Worm (Caenorhabditis elegans) whole organism, young adult: ENCODE results near the gene skr-7.

Experiments used
- C17E4.6 ChIP-seq: fragments of 200-800 bp; sonication (Bioruptor generic); IDR thresholded peaks from 2 replicates; pipeline ENCODE4 v1.3.6; 2022; ENCODE audit warnings: missing genetic modification reagents, missing genetic modification characterization, missing compliant biosample characterization
- F23B12.7 ChIP-seq: sonication (generic microtip); optimal IDR thresholded peaks from 2 replicates; lab custom pipeline; 2017; ENCODE audit warnings: missing genetic modification characterization, mild to moderate bottlenecking, missing compliant biosample characterization, antibody characterized with exemption, moderate library complexity; ENCODE audit not compliant: insufficient read depth
- F33H1.4 ChIP-seq: fragments of 200-800 bp; sonication (Bioruptor generic); IDR thresholded peaks from 2 replicates; pipeline ENCODE4 v1.3.6; 2022; ENCODE audit warnings: missing genetic modification reagents, missing genetic modification characterization, missing compliant biosample characterization
- F49E8.2 ChIP-seq: sonication (generic microtip); optimal IDR thresholded peaks from 3 replicates; lab custom pipeline; 2017; ENCODE audit warnings: missing genetic modification characterization, mild to moderate bottlenecking, missing compliant biosample characterization, antibody characterized with exemption, moderate library complexity; ENCODE audit not compliant: insufficient read depth
- F52B5.7 ChIP-seq: sonication (generic microtip); optimal IDR thresholded peaks from 2 replicates; lab custom pipeline; 2016; ENCODE audit warnings: mild to moderate bottlenecking, missing genetic modification characterization, missing compliant biosample characterization
- K11D2.4 ChIP-seq: fragments of 200-800 bp; sonication (Bioruptor generic); IDR thresholded peaks from 2 replicates; pipeline ENCODE4 v1.3.6; 2022; ENCODE audit warnings: missing genetic modification reagents, missing genetic modification characterization, missing compliant biosample characterization
- T07F8.4 ChIP-seq: sonication (generic microtip); optimal IDR thresholded peaks from 2 replicates; lab custom pipeline; 2016; ENCODE audit warnings: mild to moderate bottlenecking, missing genetic modification characterization, moderate library complexity, missing compliant biosample characterization
- Y56A3A.18 ChIP-seq: fragments of 200-800 bp; sonication (Bioruptor generic); IDR thresholded peaks from 2 replicates; pipeline ENCODE4 v1.3.6; 2022; ENCODE audit warnings: missing genetic modification reagents, missing genetic modification characterization, missing compliant biosample characterization
- Y67H2A.10 ChIP-seq: fragments of 200-800 bp; sonication (Bioruptor generic); conservative IDR thresholded peaks from 2 replicates; pipeline ENCODE4 v1.3.6; 2022; ENCODE audit warnings: missing genetic modification reagents, missing genetic modification characterization, missing compliant biosample characterization
- Y95B8A.8 ChIP-seq: fragments of 200-800 bp; sonication (Bioruptor generic); IDR thresholded peaks from 2 replicates; pipeline ENCODE4 v1.3.6; 2022; ENCODE audit warnings: missing genetic modification reagents, missing genetic modification characterization, missing compliant biosample characterization
- aptf-2 ChIP-seq: fragments of 200-800 bp; sonication (Bioruptor generic); conservative IDR thresholded peaks from 2 replicates; pipeline ENCODE4 v1.3.6; 2022; ENCODE audit warnings: missing genetic modification reagents, missing genetic modification characterization, missing compliant biosample characterization
- aptf-3 ChIP-seq: fragments of 200-800 bp; sonication (Bioruptor generic); IDR thresholded peaks from 2 replicates; pipeline ENCODE4 v1.3.6; 2022; ENCODE audit warnings: missing genetic modification characterization, missing compliant biosample characterization
- attf-6 ChIP-seq: fragments of 200-800 bp; sonication (Bioruptor generic); IDR thresholded peaks from 2 replicates; pipeline ENCODE4 v1.3.6; 2022; ENCODE audit warnings: missing genetic modification reagents, missing genetic modification characterization, missing compliant biosample characterization
- cebp-1 ChIP-seq, 2 experiments: fragments of 200-800 bp in 1 of 2; sonication (Bioruptor generic) in 1 of 2; sonication (generic microtip) in 1 of 2; IDR thresholded peaks in 1 of 2; optimal IDR thresholded peaks in 1 of 2; 2 replicates each; pipeline versions ENCODE4 v1.3.6 to Lab custom; 2017 to 2022; ENCODE audit warnings: missing compliant biosample characterization in 2 of 2, missing genetic modification characterization in 2 of 2, mild to moderate bottlenecking in 1 of 2, missing genetic modification reagents in 1 of 2, moderate library complexity in 1 of 2
- cebp-2 ChIP-seq: fragments of 200-800 bp; sonication (Bioruptor generic); IDR thresholded peaks from 2 replicates; pipeline ENCODE4 v1.3.6; 2022; ENCODE audit warnings: missing genetic modification characterization, missing compliant biosample characterization
- ceh-27 ChIP-seq: fragments of 200-800 bp; sonication (Bioruptor generic); optimal IDR thresholded peaks from 2 replicates; lab custom pipeline; 2018; ENCODE audit warnings: mild to moderate bottlenecking, missing genetic modification characterization, moderate library complexity, missing compliant biosample characterization
- chd-7 ChIP-seq: sonication (generic microtip); optimal IDR thresholded peaks from 2 replicates; lab custom pipeline; 2016; ENCODE audit warnings: mild to moderate bottlenecking, missing genetic modification characterization, moderate library complexity, missing compliant biosample characterization
- ets-4 ChIP-seq: fragments of 200-800 bp; sonication (Bioruptor generic); optimal IDR thresholded peaks from 2 replicates; lab custom pipeline; 2018; ENCODE audit warnings: mild to moderate bottlenecking, missing genetic modification characterization, missing compliant biosample characterization
- gei-17 ChIP-seq: fragments of 200-800 bp; sonication (Bioruptor generic); optimal IDR thresholded peaks from 2 replicates; lab custom pipeline; 2018; ENCODE audit warnings: mild to moderate bottlenecking, missing genetic modification characterization, missing compliant biosample characterization
- him-1 ChIP-seq: sonication (generic microtip); optimal IDR thresholded peaks from 2 replicates; lab custom pipeline; 2016; ENCODE audit warnings: missing genotype, missing genetic modification reagents, missing genetic modification characterization, missing compliant biosample characterization
- lin-35 ChIP-seq, 3 experiments: fragments of 150-350 bp in 2 of 3; sonication (generic microtip) in 1 of 3; optimal IDR thresholded peaks; 2 replicates each; lab custom pipeline; 2014 to 2018; ENCODE audit warnings: missing biosample characterization in 3 of 3, missing genetic modification characterization in 3 of 3, missing genetic modification reagents in 3 of 3
- lin-54 ChIP-seq: fragments of 200-800 bp; sonication (Bioruptor generic); optimal IDR thresholded peaks from 2 replicates; lab custom pipeline; 2018; ENCODE audit warnings: mild to moderate bottlenecking, missing genetic modification characterization, missing compliant biosample characterization
- madf-3 ChIP-seq: fragments of 200-800 bp; sonication (Bioruptor generic); IDR thresholded peaks from 2 replicates; pipeline ENCODE4 v1.3.6; 2022; ENCODE audit warnings: missing genetic modification reagents, missing genetic modification characterization, missing compliant biosample characterization
- mel-28 ChIP-seq: sonication (generic microtip); optimal IDR thresholded peaks from 2 replicates; lab custom pipeline; 2016; ENCODE audit warnings: borderline replicate concordance, mild to moderate bottlenecking, missing genetic modification characterization, missing compliant biosample characterization
- mxl-1 ChIP-seq: sonication (generic microtip); optimal IDR thresholded peaks from 2 replicates; lab custom pipeline; 2016; ENCODE audit warnings: missing genetic modification characterization, missing compliant biosample characterization
- nfya-1 ChIP-seq: sonication (generic microtip); optimal IDR thresholded peaks from 2 replicates; lab custom pipeline; 2017; ENCODE audit warnings: antibody characterized with exemption, missing compliant biosample characterization, missing genetic modification characterization, borderline replicate concordance; ENCODE audit not compliant: insufficient read depth
- nhr-120 ChIP-seq: fragments of 200-800 bp; sonication (Bioruptor generic); IDR thresholded peaks from 2 replicates; pipeline ENCODE4 v1.3.6; 2022; ENCODE audit warnings: missing genetic modification characterization, missing compliant biosample characterization
- pha-4 ChIP-seq: fragments of 150-350 bp; sonication (generic microtip); optimal IDR thresholded peaks from 2 replicates; lab custom pipeline; 2014; ENCODE audit warnings: missing biosample characterization, missing genetic modification reagents, missing genetic modification characterization
- rcor-1 ChIP-seq: fragments of 200-800 bp; sonication (Bioruptor generic); IDR thresholded peaks from 2 replicates; pipeline ENCODE4 v1.3.6; 2022; ENCODE audit warnings: missing genetic modification reagents, missing genetic modification characterization, missing compliant biosample characterization
- snpc-1.3 ChIP-seq: sonication (generic microtip); optimal IDR thresholded peaks from 2 replicates; lab custom pipeline; 2017; ENCODE audit warnings: missing genetic modification characterization, mild to moderate bottlenecking, missing compliant biosample characterization, antibody characterized with exemption, moderate library complexity, missing genotype, missing genetic modification reagents; ENCODE audit not compliant: insufficient read depth
- tbp1 ChIP-seq: fragments of 200-800 bp; sonication (Bioruptor generic); optimal IDR thresholded peaks from 2 replicates; lab custom pipeline; 2018; ENCODE audit warnings: mild to moderate bottlenecking, missing genetic modification characterization, missing compliant biosample characterization
- unc-62 ChIP-seq: fragments of 150-350 bp; optimal IDR thresholded peaks from 2 replicates; lab custom pipeline; 2014; ENCODE audit warnings: missing biosample characterization, missing genetic modification reagents, missing genetic modification characterization
- xnd-1 ChIP-seq: sonication (generic microtip); optimal IDR thresholded peaks from 2 replicates; lab custom pipeline; 2016; ENCODE audit warnings: missing genotype, missing genetic modification reagents, missing genetic modification characterization, missing compliant biosample characterization
- ztf-28 ChIP-seq: fragments of 200-800 bp; sonication (Bioruptor generic); IDR thresholded peaks from 2 replicates; pipeline ENCODE4 v1.3.6; 2022; ENCODE audit warnings: missing genetic modification reagents, missing genetic modification characterization, missing compliant biosample characterization

Gene skr-7

ce11 chrV:4377622-4378021, 44.6 kb upstream of the skr-7 start, which contains the start of gene F32D1.8:
Gene F32D1.8, minus strand, starts transcription at chrV:4377722.
- TF ChIP-seq attf-6 (GFP tag; lab: Robert Waterston, UW) (no peak), K11D2.4 (GFP tag; lab: Robert Waterston, UW) (no peak), nhr-120 (GFP tag; lab: Robert Waterston, UW) (no peak), F49E8.2 (tag; lab: Kevin White, UChicago) (no peak), mxl-1 (tag; lab: Kevin White, UChicago) (no peak), pha-4 (tag; lab: Kevin White, UChicago) (no peak), rcor-1 (GFP tag; lab: Robert Waterston, UW) (no peak), chd-7 (no peak), nfya-1 (no peak), Y56A3A.18 (no peak), aptf-2 (no peak), Y67H2A.10 (GFP tag; lab: Robert Waterston, UW) (no peak), xnd-1 (tag; lab: Kevin White, UChicago) (no peak), lin-54 (GFP tag; lab: Kevin White, UChicago) (no peak), ets-4 (GFP tag; lab: Kevin White, UChicago) (no peak), him-1 (tag; lab: Kevin White, UChicago) (no peak), gei-17 (no peak), mel-28 (tag; lab: Kevin White, UChicago) (no peak), F52B5.7 (no peak), F33H1.4 (GFP tag; lab: Robert Waterston, UW) (no peak)

DNA sequence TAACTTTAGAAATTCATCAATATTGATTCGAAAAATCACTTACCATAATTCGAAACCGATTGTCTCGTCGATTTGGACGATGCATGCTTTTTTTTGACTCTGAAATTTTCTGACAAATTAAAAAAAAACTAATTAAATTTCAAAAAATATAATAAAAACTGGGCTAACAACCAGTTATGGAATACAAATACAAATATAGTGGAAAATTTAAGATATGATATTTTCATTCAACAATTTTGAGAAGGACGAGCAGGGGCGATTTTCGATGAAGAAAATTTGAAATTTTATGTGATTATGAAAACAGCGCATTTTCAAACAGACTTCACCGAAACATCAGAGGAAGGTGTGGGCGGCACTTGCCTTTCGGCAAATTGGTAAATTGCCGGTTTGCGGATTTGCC, 39.9 kb upstream of the skr-7 start, which contains the start of gene F13A2.1:
TSS of gene F13A2.1 (minus strand) at position 101 of the 400 bp plus-strand sequence.
- TF ChIP-seq cebp-1 (GFP tag; IDR thresholded peaks at IDR 0.05; lab: Robert Waterston, UW), result no peak
- TF ChIP-seq cebp-1 (tag; optimal IDR thresholded peaks at IDR 0.05; lab: Kevin White, UChicago), result no peak
- no peak for TF ChIP-seq ztf-28 (GFP tag; lab: Robert Waterston, UW)
- TF ChIP-seq snpc-1.3, result no peak
- TF ChIP-seq F23B12.7 (tag; lab: Kevin White, UChicago), result no peak
- TF ChIP-seq madf-3 (GFP tag; lab: Robert Waterston, UW), result no peak
- no peak for TF ChIP-seq tbp1 (GFP tag; lab: Kevin White, UChicago)
- TF ChIP-seq, all 124 proteins: peak for 0

DNA sequence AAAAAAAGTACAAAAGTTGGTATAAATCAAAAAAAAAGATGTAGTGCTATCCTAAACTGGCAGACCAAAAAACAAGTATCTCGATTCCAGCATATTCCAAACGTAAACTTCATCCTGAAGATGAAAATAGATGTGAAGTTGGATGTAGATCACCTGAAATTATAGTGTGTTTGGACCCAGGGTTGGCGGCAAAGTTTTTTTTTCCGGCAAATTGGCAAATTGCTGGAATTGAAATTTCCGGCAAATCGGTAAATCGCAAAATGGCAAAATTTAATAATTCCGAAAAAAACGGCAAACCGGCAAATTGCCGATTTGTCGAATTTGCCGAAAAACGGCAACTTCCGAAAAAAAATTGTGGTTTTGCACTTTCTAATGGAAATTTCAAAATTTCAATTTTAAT, 37.7 kb upstream of the skr-7 start, which contains the start of gene F13A2.2:
TSS of gene F13A2.2 (minus strand) at position 101 of the 400 bp plus-strand sequence.
- TF ChIP-seq lin-35 (GFP tag; optimal IDR thresholded peaks at IDR 0.05; lab: Kevin White, UChicago) (no peak), tbp1 (GFP tag; lab: Kevin White, UChicago) (no peak), F52B5.7 (no peak), cebp-2 (GFP tag; lab: Robert Waterston, UW) (no peak), aptf-3 (GFP tag; lab: Robert Waterston, UW) (no peak), lin-54 (GFP tag; lab: Kevin White, UChicago) (no peak), unc-62 (GFP tag; lab: Kevin White, UChicago) (no peak), F33H1.4 (GFP tag; lab: Robert Waterston, UW) (no peak), C17E4.6 (GFP tag; lab: Robert Waterston, UW) (no peak), ztf-28 (GFP tag; lab: Robert Waterston, UW) (no peak), ceh-27 (no peak), T07F8.4 (tag; lab: Kevin White, UChicago) (no peak), Y95B8A.8 (GFP tag; lab: Robert Waterston, UW) (no peak), F49E8.2 (tag; lab: Kevin White, UChicago) (no peak)
